Fruit fly (Drosophila melanogaster) whole organism, embryonic: ENCODE measurements around the gene CG10874.

Source experiments
- CG6854 ChIP-seq: fragments of 200-800 bp; sonication (Bioruptor generic); optimal IDR thresholded peaks from 3 replicates; lab custom pipeline; 2017; ENCODE audit warnings: missing biosample characterization, mild to moderate bottlenecking, missing genetic modification characterization
- Kr ChIP-seq: fragments of 200-800 bp; sonication (Bioruptor generic); optimal IDR thresholded peaks from 2 replicates; lab custom pipeline; 2017; ENCODE audit warnings: missing biosample characterization, mild to moderate bottlenecking, missing genetic modification characterization

dm6 chr2L:2173191-2173590 lies 19.0 kb downstream of the CG10874 start:
- TF ChIP-seq Kr (GFP tag; lab: Kevin White, UChicago) = no peak
- TF ChIP-seq CG6854 (GFP tag; lab: Kevin White, UChicago) = no peak
